Worm (Caenorhabditis elegans): ENCODE measurements around the gene ZK546.2.

Gene ZK546.2

ce11 chrII:4985961-4986503, 40.2 kb downstream of the ZK546.2 start:
- no peak for TF ChIP-seq unc-120 (tag; optimal IDR thresholded peaks at IDR 0.05; ENCODE audit: poor library complexity, severe bottlenecking)
- no peak for TF ChIP-seq lsy-2 (tag; optimal IDR thresholded peaks at IDR 0.05)
- TF ChIP-seq blmp-1 (tag; optimal IDR thresholded peaks at IDR 0.05), result no peak
- TF ChIP-seq lin-32 (GFP tag; optimal IDR thresholded peaks at IDR 0.05), result no peak
- TF ChIP-seq unc-62 (GFP tag; optimal IDR thresholded peaks at IDR 0.05), result peak; percentile 60
- no peak for TF ChIP-seq nhr-237 (tag; optimal IDR thresholded peaks at IDR 0.05)
- no peak for TF ChIP-seq nhr-12 (tag; optimal IDR thresholded peaks at IDR 0.05)
- TF ChIP-seq elt-3 (tag; optimal IDR thresholded peaks at IDR 0.05), result no peak
- no peak for TF ChIP-seq ztf-11 (tag; optimal IDR thresholded peaks at IDR 0.05)
- TF ChIP-seq bed-3 (GFP tag; optimal IDR thresholded peaks at IDR 0.05), result no peak
- peak; percentile 82 for TF ChIP-seq zip-8 (tag; optimal IDR thresholded peaks at IDR 0.05)
- no peak for TF ChIP-seq ham-2 (GFP tag; optimal IDR thresholded peaks at IDR 0.05)
- peak; percentile 93 for TF ChIP-seq nhr-2 (tag; optimal IDR thresholded peaks at IDR 0.05)
- no peak for TF ChIP-seq M03D4.4 (tag; optimal IDR thresholded peaks at IDR 0.05)
- TF ChIP-seq mep-1 (tag; optimal IDR thresholded peaks at IDR 0.05), result no peak
- no peak for TF ChIP-seq ceh-43 (GFP tag; optimal IDR thresholded peaks at IDR 0.05)
- TF ChIP-seq sem-2 (GFP tag; optimal IDR thresholded peaks at IDR 0.05), result no peak
- TF ChIP-seq nhr-76 (tag; optimal IDR thresholded peaks at IDR 0.05), result no peak
- TF ChIP-seq ces-1 (GFP tag; optimal IDR thresholded peaks at IDR 0.05), result peak; percentile 15
- TF ChIP-seq nhr-28 (tag; optimal IDR thresholded peaks at IDR 0.05), result no peak
- no peak for TF ChIP-seq pha-4 (tag; optimal IDR thresholded peaks at IDR 0.05)
- no peak for TF ChIP-seq flh-1 (GFP tag; optimal IDR thresholded peaks at IDR 0.05)
- TF ChIP-seq mls-2 (tag; optimal IDR thresholded peaks at IDR 0.05), result no peak
- peak; percentile 87 for TF ChIP-seq elt-1 (tag; optimal IDR thresholded peaks at IDR 0.05; ENCODE audit: borderline replicate concordance, insufficient read depth)
- TF ChIP-seq cnd-1 (tag; optimal IDR thresholded peaks at IDR 0.05), result no peak
- no peak for TF ChIP-seq lin-13 (tag; optimal IDR thresholded peaks at IDR 0.05)
- no peak for TF ChIP-seq unc-39 (tag; optimal IDR thresholded peaks at IDR 0.05)
- TF ChIP-seq mab-5 (tag; optimal IDR thresholded peaks at IDR 0.05), result no peak
- no peak for TF ChIP-seq snpc-4 (tag; optimal IDR thresholded peaks at IDR 0.05)
- no peak for TF ChIP-seq hlh-1 (tag; optimal IDR thresholded peaks at IDR 0.05)
- no peak for TF ChIP-seq tbx-8 (GFP tag; optimal IDR thresholded peaks at IDR 0.05)
- peak; percentile 1 for TF ChIP-seq sptf-1 (tag; optimal IDR thresholded peaks at IDR 0.05)
- peak; percentile 58 for TF ChIP-seq ceh-83 (GFP tag; optimal IDR thresholded peaks at IDR 0.05)
- no peak for TF ChIP-seq ceh-39 (tag; optimal IDR thresholded peaks at IDR 0.05)
- TF ChIP-seq drap-1 (GFP tag; optimal IDR thresholded peaks at IDR 0.05), result no peak

- TF ChIP-seq drap-1 (GFP tag; optimal IDR thresholded peaks at IDR 0.05), result no peak
- TF ChIP-seq ztf-11 (tag; optimal IDR thresholded peaks at IDR 0.05), result peak; percentile 40
- no peak for TF ChIP-seq blmp-1 (tag; optimal IDR thresholded peaks at IDR 0.05)
- TF ChIP-seq sptf-1 (tag; optimal IDR thresholded peaks at IDR 0.05), result peak; percentile 39
- peak; percentile 90 for TF ChIP-seq zip-8 (tag; optimal IDR thresholded peaks at IDR 0.05)
- TF ChIP-seq nhr-2 (tag; optimal IDR thresholded peaks at IDR 0.05), result peak; percentile 79
Observed at ce11 chrII:4986664-4987063, 40.8 kb downstream of the ZK546.2 start.

- TF ChIP-seq elt-3 (tag; optimal IDR thresholded peaks at IDR 0.05), result no peak
- TF ChIP-seq pha-4 (tag; optimal IDR thresholded peaks at IDR 0.05), result no peak
- TF ChIP-seq zip-8 (tag; optimal IDR thresholded peaks at IDR 0.05), result peak; percentile 10
- TF ChIP-seq M03D4.4 (tag; optimal IDR thresholded peaks at IDR 0.05), result no peak
- TF ChIP-seq nhr-2 (tag; optimal IDR thresholded peaks at IDR 0.05), result no peak
- TF ChIP-seq tbx-8 (GFP tag; optimal IDR thresholded peaks at IDR 0.05), result no peak
- TF ChIP-seq flh-1 (GFP tag; optimal IDR thresholded peaks at IDR 0.05), result no peak
- TF ChIP-seq blmp-1 (tag; optimal IDR thresholded peaks at IDR 0.05), result no peak
- no peak for TF ChIP-seq sptf-1 (tag; optimal IDR thresholded peaks at IDR 0.05)
- TF ChIP-seq ces-1 (GFP tag; optimal IDR thresholded peaks at IDR 0.05), result no peak
- no peak for TF ChIP-seq ztf-11 (tag; optimal IDR thresholded peaks at IDR 0.05)
- no peak for TF ChIP-seq lsy-2 (tag; optimal IDR thresholded peaks at IDR 0.05)
- TF ChIP-seq lin-32 (GFP tag; optimal IDR thresholded peaks at IDR 0.05), result peak; percentile 92
- no peak for TF ChIP-seq drap-1 (GFP tag; optimal IDR thresholded peaks at IDR 0.05)
- no peak for TF ChIP-seq ceh-43 (GFP tag; optimal IDR thresholded peaks at IDR 0.05)
- no peak for TF ChIP-seq nhr-76 (tag; optimal IDR thresholded peaks at IDR 0.05)
- no peak for TF ChIP-seq snpc-4 (tag; optimal IDR thresholded peaks at IDR 0.05)
Observed at ce11 chrII:4987257-4987656, 41.4 kb downstream of the ZK546.2 start.

All from whole organism, mixed stage, embryonic.